Worm (Caenorhabditis elegans) whole organism, L4/young adult: ENCODE data around the gene kle-2.

Experiments
- W03F9.2 ChIP-seq: fragments of 150-350 bp; optimal IDR thresholded peaks from 2 replicates; lab custom pipeline; 2014; ENCODE audit warnings: missing biosample characterization, missing genetic modification characterization
- him-1 ChIP-seq: sonication (generic microtip); optimal IDR thresholded peaks from 2 replicates; lab custom pipeline; 2016; ENCODE audit warnings: missing genotype, missing genetic modification reagents, missing genetic modification characterization, missing compliant biosample characterization

DNA sequence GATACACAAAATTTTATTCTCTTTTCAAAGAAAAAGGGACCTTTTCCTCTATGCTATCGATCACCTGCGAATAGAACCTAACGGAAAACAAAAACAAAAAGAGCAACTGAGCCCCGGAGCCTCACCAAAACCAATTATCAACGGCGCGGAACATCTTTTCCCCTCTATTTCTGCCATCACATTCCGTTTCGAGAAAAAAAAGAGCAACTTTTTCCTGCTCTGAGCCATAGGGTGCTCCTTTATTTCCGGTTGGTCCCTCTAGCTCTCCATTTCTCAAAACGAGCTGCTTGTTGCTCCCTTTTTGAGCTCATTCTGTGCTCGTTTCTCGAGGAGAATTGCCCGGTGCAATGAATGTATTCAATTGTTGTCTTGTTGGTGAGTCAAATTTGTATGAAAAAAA is 38.1 kb downstream of the kle-2 start, which contains the start of gene clp-1:
- no peak for TF ChIP-seq W03F9.2 (tag; lab: Kevin White, UChicago)
- TF ChIP-seq him-1 (tag; lab: Kevin White, UChicago) = no peak
